Worm (Caenorhabditis elegans): Measurements from ENCODE around the gene E02C12.6.
A peak's percentile ranks its signal among the peaks of the same experiment; 100 is the strongest.
"Not testable (repeated sequence)": the region's sequence is repeated elsewhere in the genome, so short reads cannot be mapped to it uniquely, and the experiment has no call there.

DNA sequence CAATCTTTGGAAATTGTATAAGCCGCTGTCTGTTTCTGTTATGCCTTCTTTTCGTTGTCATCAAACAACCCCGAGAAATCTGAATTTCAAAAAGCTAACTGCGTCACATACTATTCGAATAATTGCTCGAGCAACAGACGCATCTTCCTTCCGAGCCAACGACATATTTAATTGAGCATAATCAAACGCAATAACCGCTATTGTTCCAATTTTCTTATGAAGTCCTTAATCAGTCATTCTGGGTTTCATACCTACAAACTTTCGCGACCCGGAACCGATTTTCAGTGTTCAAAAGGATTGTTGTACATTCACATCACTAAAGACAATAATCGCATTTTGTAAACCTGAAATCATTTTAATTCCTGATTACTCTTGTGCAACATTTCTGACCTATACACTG, 29.1 kb downstream of the E02C12.6 start:
- not testable (repeated sequence) for TF ChIP-seq med-1 (GFP tag; optimal IDR thresholded peaks at IDR 0.05; ENCODE audit: insufficient read depth); T22C8.4 (GFP tag; IDR thresholded peaks at IDR 0.05); cog-1 (tag; optimal IDR thresholded peaks at IDR 0.05); ref-1 (GFP tag; conservative IDR thresholded peaks at IDR 0.05); tab-1 (GFP tag; IDR thresholded peaks at IDR 0.05); ztf-29 (GFP tag; IDR thresholded peaks at IDR 0.05)
- TF ChIP-seq flt-1 (GFP tag; IDR thresholded peaks at IDR 0.05) (peak; percentile 62; the same call in 1 of the 2 replicates), klf-2 (GFP tag; conservative IDR thresholded peaks at IDR 0.05) (0 out of 2 replicates have a peak, but pooled peaks have one; percentile 50), ztf-23 (GFP tag; IDR thresholded peaks at IDR 0.05) (peak; percentile 49)
